Worm (Caenorhabditis elegans) whole organism, young adult: ENCODE results near the gene C16C10.4.

Experiments used
- D2030.7 ChIP-seq: fragments of 200-800 bp; sonication (Bioruptor generic); IDR thresholded peaks from 2 replicates; pipeline ENCODE4 v1.3.6; 2022; ENCODE audit warnings: missing genetic modification reagents, missing genetic modification characterization, missing compliant biosample characterization
- F10E7.11 ChIP-seq: sonication (generic microtip); optimal IDR thresholded peaks from 2 replicates; lab custom pipeline; 2017; ENCODE audit warnings: mild to moderate bottlenecking, missing genetic modification characterization, moderate library complexity, missing compliant biosample characterization
- Y53G8AR.9 ChIP-seq: fragments of 200-800 bp; sonication (Bioruptor generic); conservative IDR thresholded peaks from 2 replicates; pipeline ENCODE4 v1.3.6; 2022; ENCODE audit warnings: missing genetic modification reagents, missing genetic modification characterization, missing compliant biosample characterization
- Y79H2A.3 ChIP-seq: fragments of 200-800 bp; sonication (Bioruptor generic); conservative IDR thresholded peaks from 2 replicates; pipeline ENCODE4 v1.3.6; 2022; ENCODE audit warnings: missing genetic modification reagents, missing genetic modification characterization, missing compliant biosample characterization
- Y95B8A.8 ChIP-seq: fragments of 200-800 bp; sonication (Bioruptor generic); IDR thresholded peaks from 2 replicates; pipeline ENCODE4 v1.3.6; 2022; ENCODE audit warnings: missing genetic modification reagents, missing genetic modification characterization, missing compliant biosample characterization
- aptf-3 ChIP-seq: fragments of 200-800 bp; sonication (Bioruptor generic); IDR thresholded peaks from 2 replicates; pipeline ENCODE4 v1.3.6; 2022; ENCODE audit warnings: missing genetic modification characterization, missing compliant biosample characterization
- atf-7 ChIP-seq: sonication (generic microtip); optimal IDR thresholded peaks from 2 replicates; lab custom pipeline; 2017; ENCODE audit warnings: mild to moderate bottlenecking, missing genetic modification characterization, missing compliant biosample characterization
- athp-1 ChIP-seq: sonication (generic microtip); optimal IDR thresholded peaks from 2 replicates; lab custom pipeline; 2017; ENCODE audit warnings: mild to moderate bottlenecking, missing genetic modification characterization, missing compliant biosample characterization
- ccch-3 ChIP-seq: fragments of 200-800 bp; sonication (Bioruptor generic); optimal IDR thresholded peaks from 2 replicates; lab custom pipeline; 2018; ENCODE audit warnings: mild to moderate bottlenecking, missing genetic modification characterization, missing compliant biosample characterization
- cebp-1 ChIP-seq, 2 experiments: fragments of 200-800 bp in 1 of 2; sonication (Bioruptor generic) in 1 of 2; sonication (generic microtip) in 1 of 2; IDR thresholded peaks in 1 of 2; optimal IDR thresholded peaks in 1 of 2; 2 replicates each; pipeline versions ENCODE4 v1.3.6 to Lab custom; 2017 to 2022; ENCODE audit warnings: missing compliant biosample characterization in 2 of 2, missing genetic modification characterization in 2 of 2, mild to moderate bottlenecking in 1 of 2, missing genetic modification reagents in 1 of 2, moderate library complexity in 1 of 2
- cebp-2 ChIP-seq: fragments of 200-800 bp; sonication (Bioruptor generic); IDR thresholded peaks from 2 replicates; pipeline ENCODE4 v1.3.6; 2022; ENCODE audit warnings: missing genetic modification characterization, missing compliant biosample characterization
- ceh-100 ChIP-seq: fragments of 200-800 bp; sonication (Bioruptor generic); IDR thresholded peaks from 2 replicates; pipeline ENCODE4 v1.3.6; 2022; ENCODE audit warnings: missing genetic modification reagents, missing genetic modification characterization, missing compliant biosample characterization
- ceh-27 ChIP-seq: fragments of 200-800 bp; sonication (Bioruptor generic); optimal IDR thresholded peaks from 2 replicates; lab custom pipeline; 2018; ENCODE audit warnings: mild to moderate bottlenecking, missing genetic modification characterization, moderate library complexity, missing compliant biosample characterization
- ceh-58 ChIP-seq: fragments of 200-800 bp; sonication (Bioruptor generic); IDR thresholded peaks from 2 replicates; pipeline ENCODE4 v1.3.6; 2022; ENCODE audit warnings: missing genetic modification characterization, missing compliant biosample characterization
- ceh-79 ChIP-seq: sonication (generic microtip); optimal IDR thresholded peaks from 2 replicates; lab custom pipeline; 2017; ENCODE audit warnings: mild to moderate bottlenecking, missing genetic modification characterization, missing compliant biosample characterization
- chd-7 ChIP-seq: sonication (generic microtip); optimal IDR thresholded peaks from 2 replicates; lab custom pipeline; 2016; ENCODE audit warnings: mild to moderate bottlenecking, missing genetic modification characterization, moderate library complexity, missing compliant biosample characterization
- die-1 ChIP-seq: sonication (generic microtip); optimal IDR thresholded peaks from 2 replicates; lab custom pipeline; 2016; ENCODE audit warnings: missing genotype, mild to moderate bottlenecking, missing genetic modification characterization, missing compliant biosample characterization
- dox-1 ChIP-seq: fragments of 200-800 bp; sonication (Bioruptor generic); IDR thresholded peaks from 2 replicates; pipeline ENCODE4 v1.3.6; 2022; ENCODE audit warnings: missing genetic modification reagents, missing genetic modification characterization, missing compliant biosample characterization
- dpff-1 ChIP-seq: sonication (generic microtip); optimal IDR thresholded peaks from 2 replicates; lab custom pipeline; 2017; ENCODE audit warnings: mild to moderate bottlenecking, missing genetic modification characterization, missing compliant biosample characterization
- egl-18 ChIP-seq: fragments of 200-800 bp; sonication (Bioruptor generic); IDR thresholded peaks from 2 replicates; pipeline ENCODE4 v1.3.6; 2022; ENCODE audit warnings: missing genetic modification reagents, missing genetic modification characterization, missing compliant biosample characterization
- egrh-3 ChIP-seq: fragments of 200-800 bp; sonication (Bioruptor generic); IDR thresholded peaks from 2 replicates; pipeline ENCODE4 v1.3.6; 2022; ENCODE audit warnings: missing genetic modification reagents, missing genetic modification characterization, missing compliant biosample characterization
- ekl-4 ChIP-seq: fragments of 200-800 bp; sonication (Bioruptor generic); IDR thresholded peaks from 2 replicates; pipeline ENCODE4 v1.3.6; 2022; ENCODE audit warnings: missing genetic modification reagents, missing genetic modification characterization, missing compliant biosample characterization
- fkh-3 ChIP-seq: sonication (generic microtip); optimal IDR thresholded peaks from 2 replicates; lab custom pipeline; 2016; ENCODE audit warnings: mild to moderate bottlenecking, missing genetic modification characterization, missing compliant biosample characterization
- him-1 ChIP-seq: sonication (generic microtip); optimal IDR thresholded peaks from 2 replicates; lab custom pipeline; 2016; ENCODE audit warnings: missing genotype, missing genetic modification reagents, missing genetic modification characterization, missing compliant biosample characterization
- hmg-1.2 ChIP-seq: fragments of 200-800 bp; sonication (Bioruptor generic); IDR thresholded peaks from 2 replicates; pipeline ENCODE4 v1.3.6; 2022; ENCODE audit warnings: missing genetic modification reagents, missing genetic modification characterization, missing compliant biosample characterization
- hmg-20 ChIP-seq: fragments of 200-800 bp; sonication (Bioruptor generic); IDR thresholded peaks from 2 replicates; pipeline ENCODE4 v1.3.6; 2022; ENCODE audit warnings: missing genetic modification reagents, missing genetic modification characterization, missing compliant biosample characterization
- hrde-1 ChIP-seq: sonication (generic microtip); optimal IDR thresholded peaks from 2 replicates; lab custom pipeline; 2016; ENCODE audit warnings: missing genetic modification characterization, mild to moderate bottlenecking, missing compliant biosample characterization, moderate library complexity, missing genotype, missing genetic modification reagents, borderline replicate concordance
- let-607 ChIP-seq, 2 experiments: fragments of 200-800 bp in 1 of 2; sonication (Bioruptor generic) in 1 of 2; sonication (generic microtip) in 1 of 2; optimal IDR thresholded peaks; 2 replicates each; lab custom pipeline; 2016 to 2018; ENCODE audit warnings: mild to moderate bottlenecking in 2 of 2, missing compliant biosample characterization in 2 of 2, missing genetic modification characterization in 2 of 2, moderate library complexity in 2 of 2, missing genotype in 1 of 2
- lin-54 ChIP-seq: fragments of 200-800 bp; sonication (Bioruptor generic); optimal IDR thresholded peaks from 2 replicates; lab custom pipeline; 2018; ENCODE audit warnings: mild to moderate bottlenecking, missing genetic modification characterization, missing compliant biosample characterization
- lsl-1 ChIP-seq: fragments of 200-800 bp; sonication (Bioruptor generic); optimal IDR thresholded peaks from 2 replicates; lab custom pipeline; 2018; ENCODE audit warnings: mild to moderate bottlenecking, missing genetic modification characterization, moderate library complexity, missing compliant biosample characterization
- madf-3 ChIP-seq: fragments of 200-800 bp; sonication (Bioruptor generic); IDR thresholded peaks from 2 replicates; pipeline ENCODE4 v1.3.6; 2022; ENCODE audit warnings: missing genetic modification reagents, missing genetic modification characterization, missing compliant biosample characterization
- mes-4 ChIP-seq: sonication (generic microtip); optimal IDR thresholded peaks from 2 replicates; lab custom pipeline; 2016; ENCODE audit warnings: missing genotype, missing genetic modification characterization, missing compliant biosample characterization
- nfya-2 ChIP-seq: fragments of 200-800 bp; sonication (Bioruptor generic); IDR thresholded peaks from 2 replicates; pipeline ENCODE4 v1.3.6; 2022; ENCODE audit warnings: missing genetic modification reagents, missing genetic modification characterization, missing compliant biosample characterization
- nfyb-1 ChIP-seq: fragments of 200-800 bp; sonication (Bioruptor generic); IDR thresholded peaks from 2 replicates; pipeline ENCODE4 v1.3.6; 2022; ENCODE audit warnings: missing genetic modification reagents, missing genetic modification characterization, missing compliant biosample characterization
- nhr-90 ChIP-seq: sonication (generic microtip); optimal IDR thresholded peaks from 2 replicates; lab custom pipeline; 2016; ENCODE audit warnings: missing genotype, mild to moderate bottlenecking, missing genetic modification characterization, missing compliant biosample characterization
- pbrm-1 ChIP-seq: fragments of 200-800 bp; sonication (Bioruptor generic); IDR thresholded peaks from 2 replicates; pipeline ENCODE4 v1.3.6; 2022; ENCODE audit warnings: missing genetic modification reagents, missing genetic modification characterization, missing compliant biosample characterization
- repo-1 ChIP-seq: sonication (generic microtip); optimal IDR thresholded peaks from 2 replicates; lab custom pipeline; 2017; ENCODE audit warnings: mild to moderate bottlenecking, missing genetic modification characterization, missing compliant biosample characterization
- rpc-1 ChIP-seq, 2 experiments: fragments of 150-350 bp in 1 of 2; sonication (generic microtip) in 1 of 2; optimal IDR thresholded peaks; 2 replicates each; lab custom pipeline; 2014 to 2018; ENCODE audit warnings: missing biosample characterization in 1 of 2, missing genetic modification characterization in 1 of 2, missing genetic modification reagents in 1 of 2, missing genotype in 1 of 2
- snpc-1.3 ChIP-seq: sonication (generic microtip); optimal IDR thresholded peaks from 2 replicates; lab custom pipeline; 2017; ENCODE audit warnings: missing genetic modification characterization, mild to moderate bottlenecking, missing compliant biosample characterization, antibody characterized with exemption, moderate library complexity, missing genotype, missing genetic modification reagents; ENCODE audit not compliant: insufficient read depth
- snpc-3.4 ChIP-seq: sonication (generic microtip); optimal IDR thresholded peaks from 2 replicates; lab custom pipeline; 2017; ENCODE audit warnings: missing genetic modification characterization, mild to moderate bottlenecking, missing compliant biosample characterization, antibody characterized with exemption, moderate library complexity, missing genotype, missing genetic modification reagents
- snpc-4 ChIP-seq, 5 experiments: fragments of 150-350 bp in 1 of 5; sonication (generic microtip) in 4 of 5; optimal IDR thresholded peaks; 2 replicates each; lab custom pipeline; 2014 to 2018; ENCODE audit warnings: missing genetic modification characterization in 5 of 5, missing biosample characterization in 3 of 5, antibody characterized with exemption in 2 of 5, mild to moderate bottlenecking in 2 of 5, missing compliant biosample characterization in 2 of 5, missing genotype in 2 of 5, moderate library complexity in 2 of 5, missing genetic modification reagents in 1 of 5
- somi-1 ChIP-seq: fragments of 200-800 bp; sonication (Bioruptor generic); optimal IDR thresholded peaks from 2 replicates; lab custom pipeline; 2018; ENCODE audit warnings: mild to moderate bottlenecking, missing genetic modification characterization, missing compliant biosample characterization
- tlf-1 ChIP-seq: fragments of 200-800 bp; sonication (Bioruptor generic); optimal IDR thresholded peaks from 2 replicates; lab custom pipeline; 2018; ENCODE audit warnings: mild to moderate bottlenecking, missing genetic modification characterization, missing compliant biosample characterization
- unc-62 ChIP-seq: fragments of 150-350 bp; optimal IDR thresholded peaks from 2 replicates; lab custom pipeline; 2014; ENCODE audit warnings: missing biosample characterization, missing genetic modification reagents, missing genetic modification characterization
- ztf-25 ChIP-seq: fragments of 200-800 bp; sonication (Bioruptor generic); IDR thresholded peaks from 2 replicates; pipeline ENCODE4 v1.3.6; 2022; ENCODE audit warnings: missing genetic modification reagents, missing genetic modification characterization, missing compliant biosample characterization

The C16C10.4 gene

DNA sequence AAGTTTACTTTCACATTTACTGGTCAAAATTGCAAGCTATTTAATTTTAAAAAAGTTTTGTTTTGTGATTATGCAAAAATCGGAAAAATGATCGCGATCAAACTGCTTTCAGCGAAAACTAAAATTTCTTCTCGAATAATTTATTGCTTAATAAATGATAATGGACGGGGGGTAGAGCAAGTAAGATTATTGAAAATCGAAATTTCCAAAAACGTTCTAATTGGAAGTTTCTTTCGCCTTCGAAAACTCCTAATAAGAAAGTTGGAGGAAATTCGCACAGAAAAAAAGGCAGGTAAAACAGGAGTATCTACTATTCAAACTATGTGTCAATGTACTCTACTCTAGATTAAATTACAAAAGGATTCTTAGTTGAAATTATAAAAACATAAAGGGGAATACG is 1.1 kb downstream of the C16C10.4 start:
- TF ChIP-seq mes-4, result peak; percentile 83
- peak; percentile 69 for TF ChIP-seq ceh-79 (tag; lab: Kevin White, UChicago)
- peak; percentile 54 for TF ChIP-seq fkh-3 (tag; lab: Kevin White, UChicago)
- no peak for TF ChIP-seq snpc-4 (GFP tag; optimal IDR thresholded peaks at IDR 0.05; lab: Kevin White, UChicago)
- peak in 3 of 4 experiments; percentile 9 to 49 (median 48) for TF ChIP-seq snpc-4 (tag; optimal IDR thresholded peaks at IDR 0.05; lab: Kevin White, UChicago)
- TF ChIP-seq cebp-2 (GFP tag; lab: Robert Waterston, UW), result peak; percentile 61; the same call in 1 of the 2 replicates
- peak; percentile 63 for TF ChIP-seq him-1
- no peak for TF ChIP-seq ceh-27 (GFP tag; lab: Kevin White, UChicago)
- no peak for TF ChIP-seq ccch-3 (GFP tag; lab: Kevin White, UChicago)
- TF ChIP-seq ztf-25 (GFP tag; lab: Robert Waterston, UW), result 0 out of 2 replicates have a peak, but pooled peaks have one; percentile 31
- TF ChIP-seq dox-1 (GFP tag; lab: Robert Waterston, UW), result peak; percentile 3; the same call in 1 of the 2 replicates
- peak; percentile 35; the same call in 1 of the 2 replicates for TF ChIP-seq hmg-1.2 (GFP tag; lab: Robert Waterston, UW)
- TF ChIP-seq somi-1 (GFP tag; lab: Kevin White, UChicago), result no peak
- TF ChIP-seq hmg-20 (GFP tag; lab: Robert Waterston, UW), result no peak
- TF ChIP-seq snpc-1.3 (tag; lab: Kevin White, UChicago), result peak; percentile 77
- TF ChIP-seq Y79H2A.3, result 0 out of 2 replicates have a peak, but pooled peaks have one; percentile 44
- TF ChIP-seq unc-62, result no peak
- TF ChIP-seq hrde-1, result peak; percentile 92
- TF ChIP-seq rpc-1 (optimal IDR thresholded peaks at IDR 0.05; lab: Kevin White, UChicago), result no peak
- peak; percentile 7 for TF ChIP-seq rpc-1 (tag; optimal IDR thresholded peaks at IDR 0.05; lab: Kevin White, UChicago)
- peak; percentile 83; the same call in 1 of the 2 replicates for TF ChIP-seq nfya-2 (GFP tag; lab: Robert Waterston, UW)
- peak; percentile 72 for TF ChIP-seq tlf-1 (GFP tag; lab: Kevin White, UChicago)
- no peak for TF ChIP-seq cebp-1 (GFP tag; IDR thresholded peaks at IDR 0.05; lab: Robert Waterston, UW)
- TF ChIP-seq cebp-1 (tag; optimal IDR thresholded peaks at IDR 0.05; lab: Kevin White, UChicago), result peak; percentile 41
- TF ChIP-seq dpff-1 (tag; lab: Kevin White, UChicago), result peak; percentile 13
- TF ChIP-seq nfyb-1 (GFP tag; lab: Robert Waterston, UW), result peak; percentile 47; the same call in 1 of the 2 replicates
- TF ChIP-seq chd-7 (tag; lab: Kevin White, UChicago), result peak; percentile 42
- peak; percentile 68 for TF ChIP-seq atf-7 (tag; lab: Kevin White, UChicago)
- peak; percentile 82 for TF ChIP-seq repo-1
- peak; percentile 88 for TF ChIP-seq athp-1 (tag; lab: Kevin White, UChicago)
- TF ChIP-seq D2030.7 (GFP tag; lab: Robert Waterston, UW), result peak; percentile 63
- TF ChIP-seq let-607 (tag; optimal IDR thresholded peaks at IDR 0.05; lab: Kevin White, UChicago), result peak in 1 of 2 experiments; percentile 11
- peak; percentile 23 for TF ChIP-seq snpc-3.4
- no peak for TF ChIP-seq egrh-3 (GFP tag; lab: Robert Waterston, UW)
- peak; percentile 54 for TF ChIP-seq die-1
- TF ChIP-seq Y53G8AR.9 (GFP tag; lab: Robert Waterston, UW), result peak; percentile 89
- TF ChIP-seq F10E7.11 (tag; lab: Kevin White, UChicago), result peak; percentile 79
- no peak for TF ChIP-seq egl-18 (GFP tag; lab: Robert Waterston, UW)
- TF ChIP-seq lsl-1 (GFP tag; lab: Kevin White, UChicago), result peak; percentile 41
- no peak for TF ChIP-seq nhr-90
- peak; percentile 85 for TF ChIP-seq madf-3 (GFP tag; lab: Robert Waterston, UW)
- 0 out of 2 replicates have a peak, but pooled peaks have one; percentile 36 for TF ChIP-seq pbrm-1 (GFP tag; lab: Robert Waterston, UW)
- TF ChIP-seq ceh-100, result peak; percentile 32; the same call in 1 of the 2 replicates
- peak; percentile 76; the same call in 1 of the 2 replicates for TF ChIP-seq aptf-3 (GFP tag; lab: Robert Waterston, UW)
- no peak for TF ChIP-seq ceh-58 (GFP tag; lab: Robert Waterston, UW)
- TF ChIP-seq Y95B8A.8, result 0 out of 2 replicates have a peak, but pooled peaks have one; percentile 15
- peak; percentile 52 for TF ChIP-seq lin-54 (GFP tag; lab: Kevin White, UChicago)
- TF ChIP-seq ekl-4, result peak; percentile 70
